Fruit fly (Drosophila melanogaster) Kc167 (cell line): ENCODE data around the gene CG32413.

Experiments used
- Myc ChIP-seq: fragments of >200 bp; optimal IDR thresholded peaks from 2 replicates; lab custom pipeline; 2017; ENCODE audit warnings: missing external identifiers
- Sin3A ChIP-seq: fragments of >200 bp; optimal IDR thresholded peaks from 2 replicates; lab custom pipeline; 2018; ENCODE audit warnings: missing external identifiers
- h ChIP-seq: fragments of >200 bp; optimal IDR thresholded peaks from 3 replicates; lab custom pipeline; 2018; ENCODE audit warnings: missing external identifiers
- insv ChIP-seq: fragments of >200 bp; optimal IDR thresholded peaks from 3 replicates; lab custom pipeline; 2018; ENCODE audit warnings: missing external identifiers
- psq ChIP-seq: fragments of >200 bp; optimal IDR thresholded peaks from 2 replicates; lab custom pipeline; 2017; ENCODE audit warnings: missing external identifiers
- ttk ChIP-seq: sonication (Bioruptor generic); optimal IDR thresholded peaks from 2 replicates; lab custom pipeline; 2017; ENCODE audit warnings: missing external identifiers

CG32413 gene

dm6 chr3L:5859029-5859428 is 44.8 kb downstream of the CG32413 start:
- no peak for TF ChIP-seq h (lab: Kevin White, UChicago)
- no peak for TF ChIP-seq Myc (lab: Kevin White, UChicago)
- TF ChIP-seq insv, result no peak
- TF ChIP-seq Sin3A (lab: Kevin White, UChicago), result no peak
- no peak for TF ChIP-seq psq (lab: Kevin White, UChicago)
- TF ChIP-seq ttk (lab: Kevin White, UChicago), result no peak

- TF ChIP-seq psq (lab: Kevin White, UChicago) (no peak), Myc (lab: Kevin White, UChicago) (no peak), insv (no peak), h (lab: Kevin White, UChicago) (no peak), Sin3A (lab: Kevin White, UChicago) (no peak), ttk (lab: Kevin White, UChicago) (no peak)
Observed at dm6 chr3L:5856919-5857318, 46.9 kb downstream of the CG32413 start.

- TF ChIP-seq psq (lab: Kevin White, UChicago), result no peak
- TF ChIP-seq Sin3A (lab: Kevin White, UChicago), result no peak
- no peak for TF ChIP-seq h (lab: Kevin White, UChicago)
- TF ChIP-seq Myc (lab: Kevin White, UChicago), result no peak
- no peak for TF ChIP-seq ttk (lab: Kevin White, UChicago)
- TF ChIP-seq insv, result no peak
Observed at dm6 chr3L:5856081-5856826, 47.6 kb downstream of the CG32413 start.

- TF ChIP-seq Sin3A (lab: Kevin White, UChicago) (no peak), insv (no peak), psq (lab: Kevin White, UChicago) (no peak), Myc (lab: Kevin White, UChicago) (no peak), ttk (lab: Kevin White, UChicago) (no peak), h (lab: Kevin White, UChicago) (no peak)
Observed at dm6 chr3L:5855098-5855497, 48.8 kb downstream of the CG32413 start.
